Worm (Caenorhabditis elegans) whole organism, L2 larva: ENCODE measurements around the gene twk-31.

Experiments
- C34F6.9 ChIP-seq: fragments of 150-350 bp; optimal IDR thresholded peaks from 2 replicates; lab custom pipeline; 2014; ENCODE audit warnings: missing biosample characterization, missing genetic modification characterization
- F13H6.1 ChIP-seq: sonication (generic microtip); optimal IDR thresholded peaks from 2 replicates; lab custom pipeline; 2016; ENCODE audit warnings: missing genetic modification characterization, missing compliant biosample characterization
- R02D3.7 ChIP-seq: fragments of 150-350 bp; optimal IDR thresholded peaks from 2 replicates; lab custom pipeline; 2014; ENCODE audit warnings: missing biosample characterization, missing genetic modification characterization
- alr-1 ChIP-seq: fragments of 150-350 bp; optimal IDR thresholded peaks from 2 replicates; lab custom pipeline; 2014; ENCODE audit warnings: missing biosample characterization, missing genetic modification characterization
- aly-2 ChIP-seq: fragments of 150-350 bp; optimal IDR thresholded peaks from 2 replicates; lab custom pipeline; 2014; ENCODE audit warnings: missing biosample characterization, missing genetic modification characterization
- ceh-16 ChIP-seq: fragments of 150-350 bp; optimal IDR thresholded peaks from 2 replicates; lab custom pipeline; 2014; ENCODE audit warnings: missing biosample characterization, missing genetic modification characterization
- crh-2 ChIP-seq: sonication (generic microtip); optimal IDR thresholded peaks from 2 replicates; lab custom pipeline; 2017; ENCODE audit warnings: missing biosample characterization, missing genetic modification characterization
- dmd-4 ChIP-seq: sonication (generic microtip); optimal IDR thresholded peaks from 2 replicates; lab custom pipeline; 2017; ENCODE audit warnings: missing biosample characterization, missing genetic modification characterization
- egl-27 ChIP-seq: sonication (generic microtip); optimal IDR thresholded peaks from 3 replicates; lab custom pipeline; 2017; ENCODE audit warnings: missing biosample characterization, missing genetic modification reagents, missing genetic modification characterization
- elt-1 ChIP-seq: fragments of 150-350 bp; optimal IDR thresholded peaks from 2 replicates; lab custom pipeline; 2014; ENCODE audit warnings: missing biosample characterization, missing genetic modification characterization
- fos-1 ChIP-seq: fragments of 150-350 bp; optimal IDR thresholded peaks from 2 replicates; lab custom pipeline; 2014; ENCODE audit warnings: missing biosample characterization, missing genetic modification characterization
- gmeb-1 ChIP-seq: fragments of 150-350 bp; optimal IDR thresholded peaks from 2 replicates; lab custom pipeline; 2014; ENCODE audit warnings: missing biosample characterization, missing genetic modification characterization
- lin-11 ChIP-seq: fragments of 150-350 bp; sonication (generic microtip); optimal IDR thresholded peaks from 2 replicates; lab custom pipeline; 2014; ENCODE audit warnings: missing biosample characterization, missing genetic modification characterization, inconsistent platforms, mixed read lengths
- lin-13 ChIP-seq: fragments of 150-350 bp; optimal IDR thresholded peaks from 2 replicates; lab custom pipeline; 2014; ENCODE audit warnings: missing biosample characterization, missing genetic modification reagents, missing genetic modification characterization
- lin-39 ChIP-seq: fragments of 150-350 bp; optimal IDR thresholded peaks from 2 replicates; lab custom pipeline; 2014; ENCODE audit warnings: missing biosample characterization, missing genetic modification reagents, missing genetic modification characterization
- lsy-2 ChIP-seq, 2 experiments: fragments of 150-350 bp in 1 of 2; sonication (generic microtip) in 1 of 2; optimal IDR thresholded peaks; 2 replicates each; lab custom pipeline; 2014 to 2017; ENCODE audit warnings: missing biosample characterization in 2 of 2, missing genetic modification characterization in 2 of 2
- mab-5 ChIP-seq: fragments of 150-350 bp; optimal IDR thresholded peaks from 2 replicates; lab custom pipeline; 2014; ENCODE audit warnings: missing biosample characterization, missing genetic modification characterization
- mdl-1 ChIP-seq, 2 experiments: fragments of 150-350 bp in 1 of 2; sonication (generic microtip) in 1 of 2; optimal IDR thresholded peaks; 2 replicates each; lab custom pipeline; 2017; ENCODE audit warnings: missing biosample characterization in 2 of 2, missing genetic modification characterization in 2 of 2
- nhr-11 ChIP-seq: fragments of 150-350 bp; optimal IDR thresholded peaks from 2 replicates; lab custom pipeline; 2014; ENCODE audit warnings: missing biosample characterization, missing genetic modification characterization
- nhr-12 ChIP-seq: fragments of 150-350 bp; optimal IDR thresholded peaks from 2 replicates; lab custom pipeline; 2014; ENCODE audit warnings: missing biosample characterization, missing genetic modification characterization
- nhr-129 ChIP-seq: fragments of 150-350 bp; optimal IDR thresholded peaks from 2 replicates; lab custom pipeline; 2014; ENCODE audit warnings: missing biosample characterization, missing genetic modification characterization
- nhr-21 ChIP-seq: fragments of 150-350 bp; optimal IDR thresholded peaks from 2 replicates; lab custom pipeline; 2014; ENCODE audit warnings: missing biosample characterization, missing genetic modification characterization
- nhr-237 ChIP-seq: fragments of 150-350 bp; optimal IDR thresholded peaks from 2 replicates; lab custom pipeline; 2014; ENCODE audit warnings: missing biosample characterization, missing genetic modification characterization
- nhr-25 ChIP-seq: fragments of 150-350 bp; sonication (generic microtip); optimal IDR thresholded peaks from 3 replicates; lab custom pipeline; 2014; ENCODE audit warnings: missing biosample characterization, missing genetic modification characterization
- nhr-77 ChIP-seq: fragments of 150-350 bp; optimal IDR thresholded peaks from 2 replicates; lab custom pipeline; 2014; ENCODE audit warnings: missing biosample characterization, missing genetic modification characterization
- sem-4 ChIP-seq: fragments of 150-350 bp; optimal IDR thresholded peaks from 2 replicates; lab custom pipeline; 2014; ENCODE audit warnings: missing biosample characterization, missing genetic modification reagents, missing genetic modification characterization
- skn-1 ChIP-seq: sonication (generic microtip); optimal IDR thresholded peaks from 2 replicates; lab custom pipeline; 2017; ENCODE audit warnings: missing biosample characterization, missing genetic modification characterization
- sma-3 ChIP-seq: sonication (generic microtip); optimal IDR thresholded peaks from 2 replicates; lab custom pipeline; 2016; ENCODE audit warnings: missing genetic modification reagents, missing genetic modification characterization, missing compliant biosample characterization
- sma-9 ChIP-seq, 2 experiments: fragments of 150-350 bp in 1 of 2; sonication (generic microtip) in 1 of 2; optimal IDR thresholded peaks; 2 replicates each; lab custom pipeline; 2014 to 2016; ENCODE audit warnings: missing genetic modification characterization in 2 of 2, mild to moderate bottlenecking in 1 of 2, missing biosample characterization in 1 of 2, missing compliant biosample characterization in 1 of 2, missing genetic modification reagents in 1 of 2, moderate library complexity in 1 of 2
- snpc-4 ChIP-seq: fragments of 150-350 bp; optimal IDR thresholded peaks from 2 replicates; lab custom pipeline; 2014; ENCODE audit warnings: missing biosample characterization, missing genetic modification characterization
- zag-1 ChIP-seq: fragments of 150-350 bp; optimal IDR thresholded peaks from 2 replicates; lab custom pipeline; 2014; ENCODE audit warnings: missing biosample characterization, missing genetic modification characterization
- ztf-11 ChIP-seq: sonication (generic microtip); optimal IDR thresholded peaks from 2 replicates; lab custom pipeline; 2017; ENCODE audit warnings: missing biosample characterization, missing genetic modification characterization

Gene twk-31

ce11 chrIII:11442556-11442955 lies 32.1 kb downstream of the twk-31 start, which contains the start of gene sbp-1:
Gene sbp-1, minus strand, starts transcription at chrIII:11442566.
- no peak for TF ChIP-seq ztf-11 (tag; lab: Kevin White, UChicago)
- TF ChIP-seq skn-1 (tag; lab: Kevin White, UChicago), result no peak
- TF ChIP-seq sem-4, result no peak
- peak; percentile 55 for TF ChIP-seq fos-1

DNA sequence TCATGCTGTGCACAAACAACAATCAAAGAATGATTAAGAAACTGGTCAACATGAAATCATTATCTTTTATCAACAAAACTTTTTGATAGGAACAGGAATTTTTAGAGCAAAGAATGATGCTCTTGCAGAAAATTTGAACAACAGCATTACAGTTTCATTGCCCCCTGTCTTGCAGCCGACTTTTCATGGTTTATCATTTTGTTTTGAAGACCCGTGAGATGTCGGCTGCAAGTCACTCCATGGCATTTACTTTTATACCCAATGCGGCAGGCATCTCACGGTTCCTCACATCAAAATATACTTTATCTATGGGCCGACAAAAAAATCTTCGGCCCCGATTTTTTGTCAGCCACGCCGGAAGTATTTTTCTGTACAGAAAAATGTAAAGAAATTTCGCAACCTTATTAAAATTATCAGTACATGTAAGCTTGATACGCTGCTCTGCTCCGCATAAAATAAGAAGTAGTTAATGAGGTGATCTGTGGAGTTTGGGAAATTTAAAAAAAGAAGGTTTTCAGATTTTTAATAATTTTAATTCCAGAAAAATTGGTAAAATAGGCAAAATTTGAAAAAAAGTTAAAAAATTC lies 33.0 kb downstream of the twk-31 start:
- no peak for TF ChIP-seq lin-39
- TF ChIP-seq snpc-4 (tag; lab: Kevin White, UChicago), result peak; percentile 18
- TF ChIP-seq, all 48 proteins: peak for 1

ce11 chrIII:11444796-11445386 lies 34.4 kb downstream of the twk-31 start:
- TF ChIP-seq lin-13 (GFP tag; lab: Kevin White, UChicago), result no peak
- peak; percentile 24 for TF ChIP-seq sma-9 (GFP tag; optimal IDR thresholded peaks at IDR 0.05; lab: Kevin White, UChicago)
- no peak for TF ChIP-seq sma-9 (tag; optimal IDR thresholded peaks at IDR 0.05; lab: Kevin White, UChicago)
- no peak for TF ChIP-seq lin-11 (tag; lab: Kevin White, UChicago)
- TF ChIP-seq fos-1, result peak; percentile 14
- peak; percentile 74 for TF ChIP-seq C34F6.9
- no peak for TF ChIP-seq nhr-11 (tag; lab: Kevin White, UChicago)
- TF ChIP-seq lsy-2 (tag; optimal IDR thresholded peaks at IDR 0.05; lab: Kevin White, UChicago), result peak in 1 of 2 experiments; percentile 51
- peak; percentile 41 for TF ChIP-seq nhr-21 (tag; lab: Kevin White, UChicago)
- TF ChIP-seq alr-1, result no peak
- peak; percentile 22 for TF ChIP-seq nhr-25
- TF ChIP-seq gmeb-1 (tag; lab: Kevin White, UChicago), result peak; percentile 52
- peak; percentile 42 for TF ChIP-seq F13H6.1 (tag; lab: Kevin White, UChicago)
- TF ChIP-seq crh-2 (tag; lab: Kevin White, UChicago), result peak; percentile 66
- peak; percentile 59 for TF ChIP-seq sma-3 (GFP tag; lab: Kevin White, UChicago)

DNA sequence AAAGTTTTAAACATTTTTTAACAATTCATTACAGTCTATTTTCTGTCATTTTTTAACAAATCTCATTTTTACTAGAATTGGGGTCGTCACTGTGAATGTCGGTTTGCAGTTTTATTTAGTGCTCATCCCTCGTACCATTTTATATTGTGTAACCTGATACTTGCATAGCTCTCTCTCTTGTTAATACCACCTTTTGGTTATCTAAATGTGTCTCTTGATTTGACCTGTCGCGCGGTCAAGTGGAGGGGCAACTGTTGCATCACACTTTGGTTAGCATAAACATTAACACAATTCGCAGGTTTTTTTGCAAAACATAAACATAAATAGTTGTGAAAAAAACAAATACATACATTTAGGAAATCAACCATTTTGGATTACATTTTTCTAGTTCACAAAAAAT lies 36.3 kb downstream of the twk-31 start:
- TF ChIP-seq snpc-4 (tag; lab: Kevin White, UChicago), result no peak
- no peak for TF ChIP-seq sma-3 (GFP tag; lab: Kevin White, UChicago)
- TF ChIP-seq nhr-237 (tag; lab: Kevin White, UChicago), result no peak
- TF ChIP-seq aly-2, result no peak
- no peak for TF ChIP-seq mab-5 (tag; lab: Kevin White, UChicago)
- no peak for TF ChIP-seq egl-27 (tag; lab: Kevin White, UChicago)
- no peak for TF ChIP-seq nhr-12 (tag; lab: Kevin White, UChicago)
- no peak for TF ChIP-seq zag-1 (tag; lab: Kevin White, UChicago)
- no peak for TF ChIP-seq dmd-4 (tag; lab: Kevin White, UChicago)
- no peak for TF ChIP-seq nhr-77 (tag; lab: Kevin White, UChicago)
- no peak for TF ChIP-seq sem-4
- no peak for TF ChIP-seq ceh-16 (tag; lab: Kevin White, UChicago)
- TF ChIP-seq fos-1, result no peak
- TF ChIP-seq C34F6.9, result no peak

- TF ChIP-seq crh-2 (tag; lab: Kevin White, UChicago) (no peak), egl-27 (tag; lab: Kevin White, UChicago) (no peak), aly-2 (no peak), R02D3.7 (tag; lab: Kevin White, UChicago) (no peak), elt-1 (tag; lab: Kevin White, UChicago) (no peak), lin-11 (tag; lab: Kevin White, UChicago) (no peak), nhr-129 (tag; lab: Kevin White, UChicago) (no peak), nhr-77 (tag; lab: Kevin White, UChicago) (no peak), mdl-1 (tag; optimal IDR thresholded peaks at IDR 0.05; lab: Kevin White, UChicago) (no peak)
Measured at ce11 chrIII:11448330-11448729, 37.9 kb downstream of the twk-31 start.
